Worm (Caenorhabditis elegans) whole organism, L4/young adult: ENCODE data around the gene fbxb-43.

Experiments
- W03F9.2 ChIP-seq: fragments of 150-350 bp; optimal IDR thresholded peaks from 2 replicates; lab custom pipeline; 2014; ENCODE audit warnings: missing biosample characterization, missing genetic modification characterization
- dao-5 ChIP-seq: sonication (generic microtip); optimal IDR thresholded peaks from 2 replicates; lab custom pipeline; 2016; ENCODE audit warnings: missing genotype, missing genetic modification characterization, moderate library complexity, missing compliant biosample characterization
- him-1 ChIP-seq: sonication (generic microtip); optimal IDR thresholded peaks from 2 replicates; lab custom pipeline; 2016; ENCODE audit warnings: missing genotype, missing genetic modification reagents, missing genetic modification characterization, missing compliant biosample characterization

fbxb-43 gene

ce11 chrII:1535931-1536330 is at the start of gene fbxb-43:
fbxb-43 (plus strand) TSS chrII:1536231.
- TF ChIP-seq W03F9.2 (no peak), him-1 (tag; lab: Kevin White, UChicago) (no peak), dao-5 (tag; lab: Kevin White, UChicago) (no peak)

DNA sequence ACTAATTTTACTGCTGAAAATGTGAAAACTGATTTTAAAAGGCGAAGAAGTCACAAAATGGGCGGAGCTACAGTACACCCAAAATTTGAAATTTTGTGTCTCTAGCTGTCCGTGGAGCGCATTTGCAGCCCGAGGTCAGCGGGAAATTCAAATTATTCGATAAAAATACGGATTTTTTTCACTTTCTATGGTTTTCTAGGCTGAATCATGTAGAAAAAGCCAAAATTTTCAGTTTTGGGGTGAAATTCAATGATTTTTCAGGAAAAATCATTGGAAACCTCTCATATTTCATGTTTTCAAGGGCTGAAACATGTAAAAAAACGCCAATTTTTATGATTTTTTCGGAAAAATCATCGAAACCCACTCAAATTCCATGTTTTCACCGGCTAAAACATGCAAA is 45.2 kb upstream of the fbxb-43 start:
- TF ChIP-seq W03F9.2, result no peak
- TF ChIP-seq dao-5 (tag; lab: Kevin White, UChicago), result no peak
- no peak for TF ChIP-seq him-1 (tag; lab: Kevin White, UChicago)

ce11 chrII:1500286-1500840 is 35.7 kb upstream of the fbxb-43 start, which contains the start of gene emc-1:
emc-1 (minus strand) TSS chrII:1500330.
- TF ChIP-seq dao-5 (tag; lab: Kevin White, UChicago) (no peak), W03F9.2 (no peak), him-1 (tag; lab: Kevin White, UChicago) (no peak)

DNA sequence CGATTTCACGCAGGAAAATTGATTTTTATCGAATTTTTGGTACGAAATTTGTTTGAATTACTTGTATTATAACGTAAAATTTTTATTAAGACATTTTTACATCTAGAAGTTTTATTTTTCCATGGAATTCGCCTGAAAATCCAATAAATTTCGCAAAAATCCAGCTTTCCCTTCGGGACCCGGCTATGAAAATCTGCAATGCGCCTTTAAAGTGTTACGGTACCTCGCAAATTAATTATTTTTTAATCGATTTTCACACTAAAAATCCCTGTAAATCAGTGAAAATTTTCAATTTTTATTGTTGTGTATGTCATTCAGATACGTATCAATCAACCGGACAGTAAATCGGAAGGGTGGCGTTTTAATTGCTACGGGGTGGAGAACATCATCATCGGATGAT is 35.1 kb upstream of the fbxb-43 start:
- TF ChIP-seq W03F9.2, result no peak
- no peak for TF ChIP-seq him-1 (tag; lab: Kevin White, UChicago)
- TF ChIP-seq dao-5 (tag; lab: Kevin White, UChicago), result no peak

DNA sequence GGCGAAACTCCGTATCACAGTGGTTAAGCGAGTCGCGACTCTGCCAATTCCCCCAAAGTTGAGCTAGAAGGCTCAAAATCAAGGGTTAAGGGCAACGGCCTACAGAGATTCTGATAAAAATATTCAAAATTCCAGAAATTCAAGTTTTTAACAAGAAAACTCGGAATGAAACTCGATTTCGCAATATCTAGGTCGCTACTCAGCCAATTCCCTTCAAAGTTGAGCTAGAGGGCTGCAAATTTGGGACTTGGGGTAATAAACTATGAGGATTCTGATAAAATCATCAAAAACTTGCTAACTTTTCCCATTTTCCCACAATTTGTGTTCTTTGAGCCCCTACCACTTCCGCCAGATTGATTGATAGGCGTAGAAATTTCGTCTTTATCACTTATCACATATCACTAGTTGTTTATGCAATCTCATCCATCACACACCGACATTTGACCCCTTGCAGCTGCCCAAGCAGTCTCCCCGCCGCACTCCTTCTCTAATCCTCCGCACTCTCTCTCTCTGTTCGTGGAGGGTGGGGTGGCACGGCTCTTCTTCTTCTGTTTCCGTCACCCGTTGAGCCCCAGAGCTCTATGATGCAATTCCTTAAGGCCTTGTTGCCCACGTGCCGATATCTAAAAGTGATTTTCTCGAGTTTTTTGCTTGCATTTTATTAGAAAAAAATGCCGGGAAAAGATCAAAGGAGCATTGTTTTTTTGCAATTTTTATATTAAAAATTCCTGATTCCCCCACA is 34.2 kb upstream of the fbxb-43 start:
- TF ChIP-seq dao-5 (tag; lab: Kevin White, UChicago), result no peak
- TF ChIP-seq W03F9.2, result no peak
- TF ChIP-seq him-1 (tag; lab: Kevin White, UChicago), result no peak

DNA sequence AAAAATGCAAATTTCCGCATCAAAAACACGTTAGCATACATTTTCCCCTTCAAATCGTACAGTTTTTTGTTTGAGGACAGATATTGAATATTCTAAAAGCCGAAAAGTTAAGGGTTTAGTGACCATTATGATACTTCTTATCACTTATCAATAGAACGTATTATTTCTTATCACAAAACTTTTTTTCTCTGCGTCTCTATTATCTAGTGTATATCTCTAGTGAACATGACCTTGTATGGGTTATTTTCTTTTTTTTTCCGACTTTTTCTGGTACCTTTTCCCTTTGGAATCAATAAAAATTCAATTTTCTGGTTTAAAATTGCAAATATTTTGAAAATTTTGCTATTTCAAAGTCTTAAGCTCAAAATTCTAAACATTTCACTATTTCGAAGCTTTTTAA is 32.4 kb upstream of the fbxb-43 start:
- TF ChIP-seq W03F9.2 (no peak), him-1 (tag; lab: Kevin White, UChicago) (no peak), dao-5 (tag; lab: Kevin White, UChicago) (no peak)

DNA sequence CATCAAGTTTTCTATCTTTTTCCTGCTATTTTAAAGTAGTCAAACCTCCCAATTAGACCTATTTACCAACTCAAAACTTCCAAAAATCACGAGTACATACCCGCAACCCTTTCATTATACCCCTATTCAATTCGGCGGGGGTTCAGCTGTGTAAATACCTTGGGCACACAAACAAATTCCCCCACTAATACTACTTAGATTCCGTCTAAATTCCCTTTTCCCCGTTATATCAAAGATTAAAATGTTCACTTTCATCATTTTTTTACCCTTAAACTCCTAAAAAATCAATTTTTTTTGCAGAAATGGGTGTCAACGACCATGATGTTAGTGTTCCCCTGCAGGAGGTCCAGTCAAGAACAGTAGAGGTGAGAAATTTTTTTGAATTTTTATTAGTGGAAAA is 31.8 kb upstream of the fbxb-43 start, which contains the start of gene fdgt-1:
fdgt-1 (plus strand) TSS at position 301 of the 400 bp plus-strand sequence.
- TF ChIP-seq him-1 (tag; lab: Kevin White, UChicago) (no peak), dao-5 (tag; lab: Kevin White, UChicago) (no peak), W03F9.2 (no peak)

DNA sequence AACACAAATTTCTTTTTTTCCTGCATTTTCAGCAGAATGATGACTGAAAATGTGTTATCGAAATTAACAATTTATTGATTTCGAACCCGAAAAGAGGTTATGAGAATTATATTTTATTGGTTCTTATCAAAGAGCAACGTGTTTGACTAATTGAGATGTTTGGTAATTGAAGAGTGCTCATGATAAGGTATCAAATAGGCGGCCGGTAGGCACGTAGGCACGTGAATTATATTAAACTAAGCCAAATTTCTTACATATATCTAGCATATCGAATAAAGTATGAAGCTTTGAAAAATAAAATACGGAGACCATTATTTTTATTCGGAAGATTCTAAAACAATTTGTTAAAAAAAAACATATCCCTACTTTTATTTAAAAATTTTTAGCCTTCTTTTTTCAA is 18.7 kb upstream of the fbxb-43 start, which contains the start of gene math-45:
math-45 (minus strand) TSS at position 101 of the 400 bp plus-strand sequence.
- no peak for TF ChIP-seq him-1 (tag; lab: Kevin White, UChicago)
- no peak for TF ChIP-seq W03F9.2

DNA sequence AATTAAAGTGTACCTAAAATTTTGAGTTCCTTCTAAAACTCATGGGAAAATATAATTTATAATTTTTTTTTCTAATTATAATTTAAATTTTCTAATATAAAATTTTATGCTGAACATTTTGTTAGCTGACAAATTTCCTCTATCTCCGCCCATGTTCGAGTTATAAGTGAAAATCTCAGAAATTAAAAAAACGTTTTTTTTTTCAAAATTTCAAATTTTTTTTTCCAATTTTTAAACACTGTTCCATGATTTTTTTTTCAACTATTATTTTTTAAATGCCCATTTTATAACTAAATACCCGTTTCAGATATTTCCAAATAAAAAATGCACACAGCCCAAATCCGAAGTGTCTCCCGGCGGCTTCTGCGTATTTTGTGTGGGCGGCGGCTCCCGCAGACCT is 17.1 kb upstream of the fbxb-43 start, which contains the start of gene Y51H7BR.8:
Y51H7BR.8 (plus strand) TSS at position 301 of the 400 bp plus-strand sequence.
- no peak for TF ChIP-seq him-1 (tag; lab: Kevin White, UChicago)
- TF ChIP-seq W03F9.2, result no peak
- no peak for TF ChIP-seq dao-5 (tag; lab: Kevin White, UChicago)

DNA sequence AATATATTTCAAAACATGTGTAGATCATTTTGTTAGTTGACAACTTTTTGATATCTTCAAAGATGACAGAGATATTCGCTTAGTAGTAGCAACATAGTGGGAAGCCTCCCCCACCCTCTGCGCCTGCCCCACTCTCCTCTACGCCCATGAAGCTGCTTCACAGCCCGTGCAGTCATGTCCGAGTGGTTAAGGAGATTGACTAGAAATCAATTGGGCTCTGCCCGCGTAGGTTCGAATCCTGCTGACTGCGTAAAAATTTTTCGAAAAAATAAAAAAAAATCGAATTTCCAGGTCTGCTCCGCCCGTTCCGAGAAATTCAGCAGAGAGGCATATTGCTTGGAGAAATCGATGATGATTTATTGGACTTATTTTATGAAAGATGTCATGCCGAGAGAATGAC is 16.2 kb upstream of the fbxb-43 start:
- TF ChIP-seq W03F9.2 (no peak), him-1 (tag; lab: Kevin White, UChicago) (peak; percentile 56), dao-5 (tag; lab: Kevin White, UChicago) (no peak)

DNA sequence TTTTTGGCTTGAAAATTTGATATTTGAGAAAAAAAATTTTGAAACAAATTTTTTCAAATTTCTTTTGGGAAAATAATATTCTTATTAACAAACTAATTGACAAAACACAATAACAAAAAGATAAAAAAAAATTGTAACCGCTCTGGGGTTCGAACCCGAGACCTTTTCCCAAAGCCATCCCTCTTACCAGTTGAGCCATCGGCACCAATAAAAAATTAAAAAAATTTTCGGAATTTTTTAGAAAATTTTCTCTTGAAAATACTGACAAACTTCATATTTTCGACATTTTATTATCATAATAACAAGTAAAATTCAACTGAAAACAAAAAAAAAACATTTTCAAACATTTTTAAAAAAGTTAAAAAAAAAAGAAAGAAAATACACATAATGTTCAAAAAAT is 14.1 kb upstream of the fbxb-43 start:
- no peak for TF ChIP-seq him-1 (tag; lab: Kevin White, UChicago)
- no peak for TF ChIP-seq dao-5 (tag; lab: Kevin White, UChicago)
- TF ChIP-seq W03F9.2, result no peak

DNA sequence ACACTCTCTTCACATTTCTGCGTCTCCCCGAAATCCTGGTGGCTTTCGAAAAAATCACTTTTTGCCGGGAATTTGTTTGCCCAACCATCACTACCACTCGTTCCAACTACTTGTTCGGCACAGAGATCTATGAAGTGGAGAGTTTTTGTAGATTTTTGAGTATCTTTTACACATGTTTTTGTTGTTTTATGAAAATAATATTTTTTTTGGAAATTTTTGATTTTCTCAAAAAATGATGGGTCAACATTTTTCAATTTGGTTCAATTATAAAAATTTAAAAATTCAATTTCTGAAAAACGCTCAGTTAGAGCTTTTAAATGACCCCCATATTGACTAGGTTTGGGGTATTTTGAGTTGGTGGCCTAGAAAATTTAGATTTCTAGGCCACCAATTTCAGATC is 10.5 kb upstream of the fbxb-43 start, which contains the start of gene Y51H7BR.7:
Y51H7BR.7 (minus strand) TSS at position 101 of the 400 bp plus-strand sequence.
- no peak for TF ChIP-seq him-1 (tag; lab: Kevin White, UChicago)
- TF ChIP-seq W03F9.2, result no peak
- no peak for TF ChIP-seq dao-5 (tag; lab: Kevin White, UChicago)

ce11 chrII:1529057-1529456 is 7.0 kb upstream of the fbxb-43 start, which contains the start of gene Y51H7BR.4:
Y51H7BR.4 (plus strand) TSS chrII:1529357.
- TF ChIP-seq him-1 (tag; lab: Kevin White, UChicago) (no peak), dao-5 (tag; lab: Kevin White, UChicago) (no peak), W03F9.2 (no peak)

- TF ChIP-seq W03F9.2, result no peak
- no peak for TF ChIP-seq dao-5 (tag; lab: Kevin White, UChicago)
- no peak for TF ChIP-seq him-1 (tag; lab: Kevin White, UChicago)
These were observed 1.3 kb downstream of the fbxb-43 start, which contains the start of gene fbxb-42 for ce11 chrII:1537321-1537720. fbxb-42 (plus strand) TSS chrII:1537621.
